Worm (Caenorhabditis elegans): ENCODE data around the gene Y71H2AL.2.
"Not testable (repeated sequence)": the region's sequence is repeated elsewhere in the genome, so short reads cannot be mapped to it uniquely, and the experiment has no call there.

Gene Y71H2AL.2

ce11 chrIII:2686663-2687062 lies 499 bp downstream of the Y71H2AL.2 start:
- TF ChIP-seq K12H6.12 (tag; optimal IDR thresholded peaks at IDR 0.05) (no peak), xnd-1 (tag; optimal IDR thresholded peaks at IDR 0.05) (no peak), lin-40 (tag; optimal IDR thresholded peaks at IDR 0.05) (no peak)

DNA sequence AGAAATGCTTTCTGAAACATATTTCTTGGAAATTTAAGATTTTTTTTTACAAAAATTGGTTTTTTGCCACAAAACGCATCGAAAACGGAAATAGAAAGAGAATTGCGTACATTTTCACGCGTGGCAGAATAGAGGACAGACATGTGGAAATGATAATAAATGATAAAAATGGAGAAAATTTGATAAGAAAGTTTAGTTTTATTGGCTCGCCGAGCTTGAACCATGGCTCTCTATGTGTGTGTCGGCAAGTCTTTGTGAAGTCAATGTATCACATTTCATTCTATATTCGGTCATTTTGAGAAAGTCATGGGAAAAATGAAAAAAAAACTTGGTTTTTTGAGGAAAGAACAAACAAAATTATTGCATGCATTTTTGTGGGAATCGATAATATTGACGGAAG lies 1.2 kb downstream of the Y71H2AL.2 start:
- TF ChIP-seq attf-3 (GFP tag; conservative IDR thresholded peaks at IDR 0.05), result no peak
- no peak for TF ChIP-seq C06A6.2 (GFP tag; conservative IDR thresholded peaks at IDR 0.05)
- TF ChIP-seq F52B5.7 (tag; optimal IDR thresholded peaks at IDR 0.05), result no peak
- TF ChIP-seq nhr-80 (tag; optimal IDR thresholded peaks at IDR 0.05), result peak; percentile 71
- no peak for TF ChIP-seq zfh-2 (GFP tag; conservative IDR thresholded peaks at IDR 0.05)
- no peak for TF ChIP-seq cebp-1 (GFP tag; IDR thresholded peaks at IDR 0.05)
- TF ChIP-seq cebp-1 (tag; optimal IDR thresholded peaks at IDR 0.05), result peak; percentile 9
- no peak for TF ChIP-seq gei-17 (GFP tag; optimal IDR thresholded peaks at IDR 0.05)
- no peak for TF ChIP-seq him-1 (tag; optimal IDR thresholded peaks at IDR 0.05)

ce11 chrIII:2698740-2699139 lies 12.6 kb downstream of the Y71H2AL.2 start, which contains the start of gene slc-30A9:
TSS of gene slc-30A9 (minus strand) at chrIII:2698817.
- TF ChIP-seq hmg-1.2 (GFP tag; IDR thresholded peaks at IDR 0.05), result peak; percentile 98
- TF ChIP-seq lin-40 (tag; optimal IDR thresholded peaks at IDR 0.05), result no peak
- 0 out of 2 replicates have a peak, but pooled peaks have one; percentile 23 for TF ChIP-seq D2030.7 (GFP tag; IDR thresholded peaks at IDR 0.05)
- TF ChIP-seq madf-6 (GFP tag; IDR thresholded peaks at IDR 0.05), result peak; percentile 53; the same call in 1 of the 2 replicates
- no peak for TF ChIP-seq F23B12.7 (tag; optimal IDR thresholded peaks at IDR 0.05; ENCODE audit: insufficient read depth)
- TF ChIP-seq F33H1.4 (GFP tag; IDR thresholded peaks at IDR 0.05), result peak; percentile 54; the same call in 1 of the 2 replicates
- no peak for TF ChIP-seq xnd-1 (tag; optimal IDR thresholded peaks at IDR 0.05)
- peak; percentile 26 for TF ChIP-seq lsl-1 (GFP tag; optimal IDR thresholded peaks at IDR 0.05)
- TF ChIP-seq mcd-1 (GFP tag; IDR thresholded peaks at IDR 0.05), result peak; percentile 89

- not testable (repeated sequence) for TF ChIP-seq hsf-1 (GFP tag; IDR thresholded peaks at IDR 0.05); somi-1 (GFP tag; optimal IDR thresholded peaks at IDR 0.05); pha-4 (tag; optimal IDR thresholded peaks at IDR 0.05)
Observed at ce11 chrIII:2699363-2699762, 13.2 kb downstream of the Y71H2AL.2 start, which contains the start of gene cox-6B. TSS of gene cox-6B (plus strand) at chrIII:2699663.

ce11 chrIII:2700637-2701036 lies 14.5 kb downstream of the Y71H2AL.2 start, which contains the start of gene set-27:
TSS of gene set-27 (plus strand) at chrIII:2700937.
- TF ChIP-seq cebp-1 (GFP tag; IDR thresholded peaks at IDR 0.05), result no peak
- no peak for TF ChIP-seq cebp-1 (tag; optimal IDR thresholded peaks at IDR 0.05)
- TF ChIP-seq F57A8.1 (GFP tag; optimal IDR thresholded peaks at IDR 0.05), result no peak
- TF ChIP-seq B0336.3 (GFP tag; IDR thresholded peaks at IDR 0.05), result no peak
- no peak for TF ChIP-seq ztf-28 (GFP tag; IDR thresholded peaks at IDR 0.05)
- TF ChIP-seq attf-6 (GFP tag; IDR thresholded peaks at IDR 0.05), result no peak
- TF ChIP-seq ceh-91 (GFP tag; IDR thresholded peaks at IDR 0.05), result no peak
- TF ChIP-seq rcor-1 (GFP tag; IDR thresholded peaks at IDR 0.05), result no peak
- no peak for TF ChIP-seq Y53F4B.3 (GFP tag; IDR thresholded peaks at IDR 0.05)
- TF ChIP-seq sea-2 (GFP tag; IDR thresholded peaks at IDR 0.05), result no peak
- TF ChIP-seq ceh-100 (GFP tag; IDR thresholded peaks at IDR 0.05), result no peak
- no peak for TF ChIP-seq ceh-79 (tag; optimal IDR thresholded peaks at IDR 0.05)
- TF ChIP-seq Y56A3A.18 (GFP tag; IDR thresholded peaks at IDR 0.05), result no peak
- TF ChIP-seq madf-3 (GFP tag; IDR thresholded peaks at IDR 0.05), result no peak
- no peak for TF ChIP-seq aptf-2 (GFP tag; conservative IDR thresholded peaks at IDR 0.05)
- no peak for TF ChIP-seq pbrm-1 (GFP tag; IDR thresholded peaks at IDR 0.05)
